Fruit fly (Drosophila melanogaster): Measurements from ENCODE around the gene ALiX.

ALiX gene

DNA sequence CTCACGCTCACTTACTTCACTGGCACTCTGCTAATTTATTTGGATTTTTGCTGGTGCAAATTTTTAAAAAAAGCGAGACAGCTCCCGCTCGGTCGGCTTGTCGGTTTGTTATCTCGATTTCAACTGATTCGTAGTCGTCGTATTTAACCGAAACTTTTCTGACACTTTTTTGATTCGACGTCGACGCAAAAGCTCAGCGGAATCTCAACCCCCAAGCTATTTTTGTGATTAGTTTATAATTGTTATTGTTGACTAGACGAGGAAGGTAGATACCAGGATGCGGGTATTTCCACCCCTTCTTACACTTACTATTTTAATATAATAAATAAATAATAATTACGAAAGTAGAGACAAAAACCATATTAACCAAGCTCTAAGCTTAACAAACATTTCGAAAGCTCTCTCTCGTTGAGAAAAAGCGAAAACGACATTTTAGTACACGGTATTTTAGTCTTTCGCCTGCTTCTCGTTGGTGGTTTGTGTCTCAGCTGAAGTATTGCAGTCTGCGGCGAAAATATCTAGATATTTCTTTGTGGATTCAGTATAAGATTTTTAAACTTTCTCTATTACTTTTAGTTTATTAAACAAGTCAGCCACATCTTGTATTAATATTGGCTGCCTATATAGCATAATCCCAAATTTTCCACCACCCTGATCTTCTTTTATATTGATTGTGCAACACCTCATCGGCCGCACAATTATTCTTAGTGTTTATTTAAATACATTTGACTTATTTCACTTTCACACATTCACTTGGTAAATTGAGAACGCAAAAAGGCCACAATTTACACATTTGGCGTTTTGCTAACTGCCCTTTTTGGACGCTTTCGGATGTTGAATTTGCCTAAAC, 43.0 kb downstream of the ALiX start, which contains the start of gene tau:
tau (minus strand) TSS at position 311 of the 850 bp plus-strand sequence.
- TF ChIP-seq h (optimal IDR thresholded peaks at IDR 0.05) (no peak), psq (optimal IDR thresholded peaks at IDR 0.05) (no peak), Myc (optimal IDR thresholded peaks at IDR 0.05) (no peak), Sin3A (optimal IDR thresholded peaks at IDR 0.05) (no peak), ttk (optimal IDR thresholded peaks at IDR 0.05) (no peak), insv (optimal IDR thresholded peaks at IDR 0.05) (no peak)

DNA sequence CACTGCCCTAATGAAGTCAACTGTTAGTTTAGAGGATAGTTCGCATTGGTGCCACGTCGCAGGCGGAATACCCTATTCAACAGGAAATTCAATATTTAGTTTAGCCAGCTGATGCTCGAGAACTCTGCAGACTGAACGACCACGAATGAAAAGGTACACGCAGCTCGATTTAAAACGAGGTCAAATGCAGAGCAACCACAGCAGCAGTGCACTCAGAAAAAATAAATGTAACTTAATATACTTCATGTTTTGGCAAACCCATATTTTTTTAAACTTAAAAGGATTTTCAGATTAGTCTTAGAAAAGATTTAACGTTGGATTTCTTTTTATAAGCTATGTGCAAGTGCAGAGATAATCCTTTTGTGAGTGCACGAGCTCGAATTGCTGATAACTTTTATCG, 44.8 kb downstream of the ALiX start:
- TF ChIP-seq psq (optimal IDR thresholded peaks at IDR 0.05) (no peak), h (optimal IDR thresholded peaks at IDR 0.05) (no peak), Sin3A (optimal IDR thresholded peaks at IDR 0.05) (no peak), Myc (optimal IDR thresholded peaks at IDR 0.05) (no peak), insv (optimal IDR thresholded peaks at IDR 0.05) (no peak), ttk (optimal IDR thresholded peaks at IDR 0.05) (no peak)

DNA sequence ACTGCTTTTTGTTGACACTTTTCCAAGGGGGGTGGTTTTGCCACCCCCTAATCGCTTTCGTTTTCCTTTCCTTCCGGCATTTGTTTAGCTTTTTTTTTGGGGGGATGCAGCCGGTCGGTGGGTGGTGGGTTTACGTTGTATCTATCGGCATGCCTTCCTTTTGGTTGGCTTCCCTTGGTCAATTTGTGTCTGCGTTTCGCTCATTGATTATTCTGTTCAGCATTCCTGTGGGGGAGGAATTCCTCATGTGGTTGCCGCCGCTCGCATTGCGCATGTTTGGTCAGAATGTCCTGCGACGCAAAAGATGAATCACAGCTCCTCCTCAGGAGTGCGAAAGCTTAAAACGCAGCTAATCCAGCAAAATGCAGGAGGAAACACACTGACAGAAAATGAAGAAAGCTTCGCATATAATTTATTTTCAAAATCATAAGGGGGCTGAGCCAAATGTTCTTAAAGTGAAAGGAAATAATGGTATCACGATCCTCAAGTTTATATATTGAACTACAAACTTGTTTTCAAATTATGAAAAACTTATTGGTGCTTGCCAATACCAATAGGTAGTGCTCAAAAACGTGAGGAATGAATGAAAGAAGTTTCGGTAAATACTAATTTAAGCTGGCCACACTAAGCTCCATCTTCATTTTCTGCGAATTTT, 47.6 kb downstream of the ALiX start, which contains the start of gene RpS10a:
RpS10a (plus strand) TSS at position 605 of the 655 bp plus-strand sequence.
- no peak for TF ChIP-seq ttk (optimal IDR thresholded peaks at IDR 0.05)
- no peak for TF ChIP-seq h (optimal IDR thresholded peaks at IDR 0.05)
- TF ChIP-seq Myc (optimal IDR thresholded peaks at IDR 0.05) = no peak
- TF ChIP-seq insv (optimal IDR thresholded peaks at IDR 0.05) = no peak
- no peak for TF ChIP-seq psq (optimal IDR thresholded peaks at IDR 0.05)
- TF ChIP-seq Sin3A (optimal IDR thresholded peaks at IDR 0.05) = no peak

DNA sequence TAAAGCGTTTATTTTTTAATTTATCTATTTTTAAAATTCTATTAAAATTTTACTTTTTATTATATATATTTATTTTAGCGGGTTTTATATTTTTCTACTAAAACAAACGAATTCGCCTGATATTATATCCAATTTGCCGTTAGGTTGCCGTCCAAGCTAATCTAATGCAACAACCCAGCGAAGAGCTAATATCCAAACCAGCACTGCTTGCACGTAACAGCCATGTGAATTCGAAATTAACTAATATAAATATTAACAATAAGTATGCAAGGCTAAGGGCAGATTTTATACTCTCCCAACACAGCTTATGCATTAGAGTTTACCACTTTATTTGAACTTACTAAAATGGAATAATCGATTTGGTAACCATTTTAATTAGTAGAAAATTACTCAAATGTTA, 48.2 kb downstream of the ALiX start:
- TF ChIP-seq Myc (optimal IDR thresholded peaks at IDR 0.05) = no peak

DNA sequence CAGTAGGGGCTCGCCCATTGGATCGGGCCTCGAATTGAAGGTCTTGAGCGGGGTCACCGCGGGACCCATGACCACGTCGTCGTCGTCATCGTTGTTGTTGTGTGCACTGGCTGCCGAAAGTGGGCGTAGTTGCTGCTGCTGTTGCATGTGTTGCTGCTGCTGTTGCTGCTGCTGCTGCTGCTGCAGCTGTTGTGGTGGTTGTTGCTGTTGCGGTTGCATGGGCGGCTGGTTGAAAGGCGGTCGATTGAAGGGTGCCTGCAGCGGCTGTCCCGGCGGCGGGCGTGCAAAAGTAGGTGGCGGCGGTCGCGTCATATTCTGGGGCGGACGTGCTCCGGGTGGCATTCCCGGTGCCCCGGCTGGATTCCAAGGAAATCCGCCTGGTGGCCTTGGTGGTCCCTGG, 52.1 kb downstream of the ALiX start:
- no peak for TF ChIP-seq psq (optimal IDR thresholded peaks at IDR 0.05)
- TF ChIP-seq Sin3A (optimal IDR thresholded peaks at IDR 0.05) = no peak
- TF ChIP-seq h (optimal IDR thresholded peaks at IDR 0.05) = no peak
- TF ChIP-seq Myc (optimal IDR thresholded peaks at IDR 0.05) = no peak
- TF ChIP-seq insv (optimal IDR thresholded peaks at IDR 0.05) = no peak
- no peak for TF ChIP-seq ttk (optimal IDR thresholded peaks at IDR 0.05)
